Fruit fly (Drosophila melanogaster) whole organism, embryonic: ENCODE data around the gene Hr38.

Experiments used
- ATbp ChIP-seq: fragments of 200-800 bp; sonication (Bioruptor generic); optimal IDR thresholded peaks from 2 replicates; lab custom pipeline; 2017; ENCODE audit warnings: missing biosample characterization, mild to moderate bottlenecking, missing genetic modification characterization, missing genetic modification reagents
- Ada2b ChIP-seq: fragments of 200-800 bp; sonication (Bioruptor generic); IDR thresholded peaks from 2 replicates; pipeline ENCODE4 v1.3.6; 2022; ENCODE audit warnings: missing biosample characterization, missing genetic modification characterization
- CG10267 ChIP-seq: fragments of 200-800 bp; sonication (Bioruptor generic); optimal IDR thresholded peaks from 2 replicates; lab custom pipeline; 2018; ENCODE audit warnings: missing biosample characterization, mild to moderate bottlenecking, missing genetic modification characterization, moderate library complexity
- CG11456 ChIP-seq: fragments of 200-800 bp; sonication (Bioruptor generic); IDR thresholded peaks from 3 replicates; pipeline ENCODE4 v1.3.6; 2022; ENCODE audit warnings: missing biosample characterization, missing genetic modification characterization
- CG12155 ChIP-seq: fragments of 200-800 bp; sonication (Bioruptor generic); optimal IDR thresholded peaks from 3 replicates; lab custom pipeline; 2016; ENCODE audit warnings: missing biosample characterization, missing genetic modification characterization
- CG12391 ChIP-seq: fragments of 200-800 bp; sonication (Bioruptor generic); optimal IDR thresholded peaks from 3 replicates; lab custom pipeline; 2018; ENCODE audit warnings: missing biosample characterization, mild to moderate bottlenecking, missing genetic modification characterization, moderate library complexity
- CG13424 ChIP-seq: fragments of 200-800 bp; sonication (Bioruptor generic); optimal IDR thresholded peaks from 2 replicates; lab custom pipeline; 2019; ENCODE audit warnings: missing biosample characterization, mild to moderate bottlenecking, missing genetic modification characterization, moderate library complexity
- CG13775 ChIP-seq: fragments of 200-800 bp; sonication (Bioruptor generic); optimal IDR thresholded peaks from 3 replicates; lab custom pipeline; 2017; ENCODE audit warnings: missing biosample characterization, mild to moderate bottlenecking, missing genetic modification characterization
- CG14050 ChIP-seq: fragments of 200-800 bp; sonication (Bioruptor generic); IDR thresholded peaks from 3 replicates; pipeline ENCODE4 v1.3.6; 2022; ENCODE audit warnings: missing biosample characterization, missing genetic modification characterization
- CG1602 ChIP-seq: fragments of 200-800 bp; sonication (Bioruptor generic); optimal IDR thresholded peaks from 3 replicates; lab custom pipeline; 2016; ENCODE audit warnings: missing biosample characterization, missing genetic modification characterization
- CG1603 ChIP-seq: fragments of 200-800 bp; sonication (Bioruptor generic); optimal IDR thresholded peaks from 2 replicates; lab custom pipeline; 2019; ENCODE audit warnings: missing biosample characterization, mild to moderate bottlenecking, missing genetic modification characterization, moderate library complexity
- CG17328 ChIP-seq: fragments of 200-800 bp; sonication (Bioruptor generic); IDR thresholded peaks from 2 replicates; pipeline ENCODE4 v1.3.6; 2022; ENCODE audit warnings: missing biosample characterization, missing genetic modification characterization
- CG18476 ChIP-seq: fragments of 200-800 bp; sonication (Bioruptor generic); optimal IDR thresholded peaks from 2 replicates; lab custom pipeline; 2016; ENCODE audit warnings: missing biosample characterization, mild to moderate bottlenecking, missing genetic modification characterization
- CG2116 ChIP-seq: fragments of 200-800 bp; sonication (Bioruptor generic); optimal IDR thresholded peaks from 3 replicates; lab custom pipeline; 2018; ENCODE audit warnings: missing biosample characterization, mild to moderate bottlenecking, missing genetic modification characterization
- CG32772 ChIP-seq: fragments of 200-800 bp; sonication (Bioruptor generic); IDR thresholded peaks from 2 replicates; pipeline ENCODE4 v1.3.6; 2022; ENCODE audit warnings: missing biosample characterization, missing genetic modification characterization
- CG33213 ChIP-seq: fragments of 200-800 bp; sonication (Bioruptor generic); optimal IDR thresholded peaks from 3 replicates; lab custom pipeline; 2016; ENCODE audit warnings: missing biosample characterization, missing genetic modification characterization
- CG33557 ChIP-seq: fragments of 200-800 bp; sonication (Bioruptor generic); optimal IDR thresholded peaks from 2 replicates; lab custom pipeline; 2019; ENCODE audit warnings: missing biosample characterization, mild to moderate bottlenecking, missing genetic modification characterization, moderate library complexity
- CG3995 ChIP-seq: fragments of 200-800 bp; sonication (Bioruptor generic); optimal IDR thresholded peaks from 3 replicates; lab custom pipeline; 2016; ENCODE audit warnings: missing biosample characterization, missing genetic modification characterization
- CG8290 ChIP-seq, 3 experiments: fragments of 200-800 bp; sonication (Bioruptor generic); optimal IDR thresholded peaks; 2 replicates each; lab custom pipeline; 2016 to 2019; ENCODE audit warnings: missing biosample characterization in 3 of 3, missing genetic modification characterization in 3 of 3, mild to moderate bottlenecking in 2 of 3, moderate library complexity in 1 of 3
- CG9932 ChIP-seq: fragments of 200-800 bp; sonication (Bioruptor generic); IDR thresholded peaks from 2 replicates; pipeline ENCODE4 v1.3.6; 2022; ENCODE audit warnings: missing biosample characterization, missing genetic modification characterization
- Camta ChIP-seq: fragments of 200-800 bp; sonication (Bioruptor generic); optimal IDR thresholded peaks from 2 replicates; lab custom pipeline; 2016; ENCODE audit warnings: missing biosample characterization, missing genetic modification characterization
- Dip3 ChIP-seq: fragments of 200-800 bp; sonication (Bioruptor generic); optimal IDR thresholded peaks from 3 replicates; lab custom pipeline; 2016; ENCODE audit warnings: missing biosample characterization, missing genetic modification characterization
- MBD-R2 ChIP-seq: fragments of 200-800 bp; sonication (Bioruptor generic); IDR thresholded peaks from 2 replicates; pipeline ENCODE4 v1.3.6; 2022; ENCODE audit warnings: missing biosample characterization, missing genetic modification characterization
- Max ChIP-seq: fragments of 200-800 bp; sonication (Bioruptor generic); optimal IDR thresholded peaks from 2 replicates; lab custom pipeline; 2016; ENCODE audit warnings: missing biosample characterization, mild to moderate bottlenecking, missing genetic modification characterization
- Mes4 ChIP-seq: fragments of 200-800 bp; sonication (Bioruptor generic); optimal IDR thresholded peaks from 2 replicates; lab custom pipeline; 2016; ENCODE audit warnings: missing biosample characterization, missing genetic modification characterization
- NC2β ChIP-seq: fragments of 200-800 bp; sonication (Bioruptor generic); optimal IDR thresholded peaks from 2 replicates; lab custom pipeline; 2016; ENCODE audit warnings: missing biosample characterization, missing genetic modification characterization
- NfI ChIP-seq: fragments of 200-800 bp; sonication (Bioruptor generic); optimal IDR thresholded peaks from 3 replicates; lab custom pipeline; 2018; ENCODE audit warnings: missing biosample characterization, mild to moderate bottlenecking, missing genetic modification characterization, moderate library complexity
- Oli ChIP-seq: fragments of 200-800 bp; sonication (Bioruptor generic); optimal IDR thresholded peaks from 2 replicates; lab custom pipeline; 2018; ENCODE audit warnings: missing biosample characterization, mild to moderate bottlenecking, missing genetic modification characterization, moderate library complexity
- Rfx ChIP-seq: fragments of 200-800 bp; sonication (Bioruptor generic); IDR thresholded peaks from 2 replicates; pipeline ENCODE4 v1.3.6; 2022; ENCODE audit warnings: missing biosample characterization, missing genetic modification characterization
- Ssrp ChIP-seq: fragments of 200-800 bp; sonication (Bioruptor generic); optimal IDR thresholded peaks from 2 replicates; lab custom pipeline; 2018; ENCODE audit warnings: missing biosample characterization, mild to moderate bottlenecking, missing genetic modification characterization, moderate library complexity
- Trl ChIP-seq, 3 experiments: fragments of >200 bp in 2 of 3; fragments of 200-800 bp in 1 of 3; sonication (Bioruptor generic) in 1 of 3; optimal IDR thresholded peaks; 2 replicates in 1 of 3; 3 replicates in 2 of 3; lab custom pipeline; 2016 to 2017; ENCODE audit warnings: missing biosample characterization in 1 of 3, missing genetic modification characterization in 1 of 3
- Xbp1 ChIP-seq: fragments of 200-800 bp; sonication (Bioruptor generic); optimal IDR thresholded peaks from 3 replicates; lab custom pipeline; 2016; ENCODE audit warnings: missing biosample characterization, mild to moderate bottlenecking, missing genetic modification characterization
- ap ChIP-seq: fragments of 200-800 bp; sonication (Bioruptor generic); IDR thresholded peaks from 2 replicates; pipeline ENCODE4 v1.3.6; 2022; ENCODE audit warnings: missing biosample characterization, missing genetic modification characterization
- az2 ChIP-seq: fragments of 200-800 bp; sonication (Bioruptor generic); optimal IDR thresholded peaks from 3 replicates; lab custom pipeline; 2016; ENCODE audit warnings: missing biosample characterization, missing genetic modification characterization
- esg ChIP-seq: fragments of 200-800 bp; sonication (Bioruptor generic); conservative IDR thresholded peaks from 2 replicates; pipeline ENCODE4 v1.3.6; 2022; ENCODE audit warnings: missing biosample characterization, missing genetic modification characterization
- ind ChIP-seq: fragments of 200-800 bp; sonication (Bioruptor generic); optimal IDR thresholded peaks from 3 replicates; lab custom pipeline; 2016; ENCODE audit warnings: missing biosample characterization, missing genetic modification characterization
- mam ChIP-seq: fragments of 200-800 bp; sonication (Bioruptor generic); optimal IDR thresholded peaks from 3 replicates; lab custom pipeline; 2016; ENCODE audit warnings: missing biosample characterization, missing genetic modification characterization
- nerfin-2 ChIP-seq: fragments of 200-800 bp; sonication (Bioruptor generic); IDR thresholded peaks from 2 replicates; pipeline ENCODE4 v1.3.6; 2022; ENCODE audit warnings: missing biosample characterization, missing genetic modification characterization; ENCODE audit not compliant: partially characterized antibody
- onecut ChIP-seq: fragments of 200-800 bp; sonication (Bioruptor generic); IDR thresholded peaks from 2 replicates; pipeline ENCODE4 v1.3.6; 2022; ENCODE audit warnings: missing biosample characterization, missing genetic modification characterization
- pho ChIP-seq: fragments of 200-800 bp; sonication (Bioruptor generic); optimal IDR thresholded peaks from 2 replicates; lab custom pipeline; 2016; ENCODE audit warnings: missing biosample characterization, missing genetic modification characterization
- phol ChIP-seq: fragments of 200-800 bp; sonication (Bioruptor generic); optimal IDR thresholded peaks from 3 replicates; lab custom pipeline; 2018; ENCODE audit warnings: missing biosample characterization, mild to moderate bottlenecking, missing genetic modification characterization, moderate library complexity
- sr ChIP-seq: fragments of 200-800 bp; sonication (Bioruptor generic); IDR thresholded peaks from 3 replicates; pipeline ENCODE4 v1.3.6; 2022; ENCODE audit warnings: missing biosample characterization, missing genetic modification characterization
- ssp ChIP-seq: fragments of 200-800 bp; sonication (Bioruptor generic); IDR thresholded peaks from 2 replicates; pipeline ENCODE4 v1.3.6; 2022; ENCODE audit warnings: missing biosample characterization, missing genetic modification characterization
- tgo ChIP-seq: fragments of 200-800 bp; sonication (Bioruptor generic); IDR thresholded peaks from 3 replicates; pipeline ENCODE4 v1.3.6; 2022; ENCODE audit warnings: missing biosample characterization, missing genetic modification characterization
- tin ChIP-seq: fragments of 200-800 bp; sonication (Bioruptor generic); optimal IDR thresholded peaks from 3 replicates; lab custom pipeline; 2016; ENCODE audit warnings: missing biosample characterization, missing genetic modification characterization
- tio ChIP-seq: fragments of 200-800 bp; sonication (Bioruptor generic); optimal IDR thresholded peaks from 2 replicates; lab custom pipeline; 2017; ENCODE audit warnings: missing biosample characterization, missing genetic modification characterization, inconsistent platforms
- ttk ChIP-seq: fragments of 200-800 bp; sonication (Bioruptor generic); IDR thresholded peaks from 2 replicates; pipeline ENCODE4 v2.1.2; 2022; ENCODE audit warnings: missing biosample characterization, missing genetic modification characterization
- vvl ChIP-seq: fragments of 200-800 bp; sonication (Bioruptor generic); IDR thresholded peaks from 2 replicates; pipeline ENCODE4 v1.3.6; 2022; ENCODE audit warnings: missing biosample characterization, missing genetic modification characterization
- wek ChIP-seq: fragments of 200-800 bp; sonication (Bioruptor generic); optimal IDR thresholded peaks from 3 replicates; lab custom pipeline; 2018; ENCODE audit warnings: missing biosample characterization, mild to moderate bottlenecking, missing genetic modification characterization, moderate library complexity
- zfh1 ChIP-seq: fragments of 200-800 bp; sonication (Bioruptor generic); IDR thresholded peaks from 3 replicates; pipeline ENCODE4 v1.3.6; 2022; ENCODE audit warnings: missing biosample characterization, missing genetic modification characterization

The Hr38 gene

dm6 chr2L:20681648-20682098, 32.7 kb downstream of the Hr38 start, which contains the start of gene Cen:
Gene Cen (minus strand): TSS chr2L:20681846.
- TF ChIP-seq CG14050 (0 out of 3 replicates have a peak, but pooled peaks have one; percentile 34), NC2β (GFP tag; lab: Kevin White, UChicago) (peak; percentile 43), esg (GFP tag; lab: Robert Waterston, UW) (0 out of 2 replicates have a peak, but pooled peaks have one; percentile 15), CG18476 (GFP tag; lab: Kevin White, UChicago) (peak; percentile 26), ssp (GFP tag; lab: Robert Waterston, UW) (peak; percentile 36; the same call in 1 of the 2 replicates), CG13424 (tag; lab: Kevin White, UChicago) (peak; percentile 23), CG33213 (GFP tag; lab: Kevin White, UChicago) (peak; percentile 18), vvl (GFP tag; lab: Robert Waterston, UW) (peak; percentile 60; the same call in 1 of the 2 replicates), CG11456 (GFP tag; lab: Robert Waterston, UW) (no peak), Mes4 (GFP tag; lab: Kevin White, UChicago) (peak; percentile 18), pho (GFP tag; lab: Kevin White, UChicago) (peak; percentile 25), zfh1 (GFP tag; lab: Robert Waterston, UW) (peak; percentile 41; the same call in 1 of the 3 replicates), az2 (GFP tag; lab: Kevin White, UChicago) (peak; percentile 18), CG2116 (peak; percentile 9), CG1603 (tag; lab: Kevin White, UChicago) (peak; percentile 75), Rfx (GFP tag; lab: Robert Waterston, UW) (peak; percentile 60), CG1602 (peak; percentile 30), sr (GFP tag; lab: Robert Waterston, UW) (no peak), phol (tag; lab: Kevin White, UChicago) (peak; percentile 20), tio (peak; percentile 46), Max (GFP tag; lab: Kevin White, UChicago) (peak; percentile 28), CG9932 (GFP tag; lab: Robert Waterston, UW) (peak; percentile 51; the same call in 1 of the 2 replicates), ind (GFP tag; lab: Kevin White, UChicago) (no peak), NfI (peak; percentile 49), mam (GFP tag; lab: Kevin White, UChicago) (peak; percentile 5), Trl (optimal IDR thresholded peaks at IDR 0.05; lab: Kevin White, UChicago) (no peak), Trl (GFP tag; optimal IDR thresholded peaks at IDR 0.05; lab: Kevin White, UChicago) (peak; percentile 32), ttk (GFP tag; lab: Robert Waterston, UW) (peak; percentile 32; the same call in 1 of the 2 replicates), CG8290 (GFP tag; optimal IDR thresholded peaks at IDR 0.05; lab: Kevin White, UChicago) (no peak), CG8290 (tag; optimal IDR thresholded peaks at IDR 0.05; lab: Kevin White, UChicago) (no peak), MBD-R2 (GFP tag; lab: Robert Waterston, UW) (peak; percentile 40; the same call in 1 of the 2 replicates), CG17328 (peak; percentile 66), wek (GFP tag; lab: Kevin White, UChicago) (peak; percentile 86), tgo (GFP tag; lab: Robert Waterston, UW) (0 out of 3 replicates have a peak, but pooled peaks have one; percentile 34), nerfin-2 (GFP tag; lab: Robert Waterston, UW) (no peak), CG10267 (tag; lab: Kevin White, UChicago) (peak; percentile 28), CG13775 (GFP tag; lab: Kevin White, UChicago) (peak; percentile 61), Ssrp (tag; lab: Kevin White, UChicago) (peak; percentile 14), Xbp1 (GFP tag; lab: Kevin White, UChicago) (peak; percentile 39), Oli (tag; lab: Kevin White, UChicago) (peak; percentile 25), Camta (GFP tag; lab: Kevin White, UChicago) (peak; percentile 48), CG3995 (GFP tag; lab: Kevin White, UChicago) (peak; percentile 67), onecut (GFP tag; lab: Robert Waterston, UW) (no peak), CG32772 (peak; percentile 60), Dip3 (GFP tag; lab: Kevin White, UChicago) (peak; percentile 53), CG33557 (GFP tag; lab: Kevin White, UChicago) (no peak), CG12155 (GFP tag; lab: Kevin White, UChicago) (peak; percentile 26), CG12391 (tag; lab: Kevin White, UChicago) (peak; percentile 51), ap (peak; percentile 34; the same call in 1 of the 2 replicates), tin (GFP tag; lab: Kevin White, UChicago) (peak; percentile 14), Ada2b (peak; percentile 53; the same call in 1 of the 2 replicates), ATbp (GFP tag; lab: Kevin White, UChicago) (no peak)
